Worm (Caenorhabditis elegans): ENCODE results near the gene Y49A3A.4.

The Y49A3A.4 gene

ce11 chrV:14391830-14392229 is 33.1 kb upstream of the Y49A3A.4 start, which contains the start of gene C15H11.10:
TSS of gene C15H11.10 (plus strand) at chrV:14392130.
- no peak for TF ChIP-seq nhr-11 (tag; optimal IDR thresholded peaks at IDR 0.05)
- TF ChIP-seq sea-2 (GFP tag; optimal IDR thresholded peaks at IDR 0.05), result no peak
- no peak for TF ChIP-seq lsy-12 (tag; optimal IDR thresholded peaks at IDR 0.05)
- TF ChIP-seq daf-12 (tag; optimal IDR thresholded peaks at IDR 0.05), result no peak
- no peak for TF ChIP-seq lin-15B (tag; optimal IDR thresholded peaks at IDR 0.05)
- TF ChIP-seq ztf-11 (tag; optimal IDR thresholded peaks at IDR 0.05), result no peak
- no peak for TF ChIP-seq elt-3 (tag; optimal IDR thresholded peaks at IDR 0.05)
- no peak for TF ChIP-seq nhr-12 (tag; optimal IDR thresholded peaks at IDR 0.05)

- no peak for TF ChIP-seq pha-4 (tag; optimal IDR thresholded peaks at IDR 0.05)
- no peak for TF ChIP-seq ceh-82 (tag; optimal IDR thresholded peaks at IDR 0.05)
- no peak for TF ChIP-seq egl-27 (tag; optimal IDR thresholded peaks at IDR 0.05)
- TF ChIP-seq nhr-67 (tag; optimal IDR thresholded peaks at IDR 0.05), result no peak
- TF ChIP-seq zag-1 (tag; optimal IDR thresholded peaks at IDR 0.05), result no peak
- no peak for TF ChIP-seq aly-2 (tag; optimal IDR thresholded peaks at IDR 0.05)
- no peak for TF ChIP-seq ceh-9 (tag; optimal IDR thresholded peaks at IDR 0.05)
- no peak for TF ChIP-seq R02D3.7 (tag; optimal IDR thresholded peaks at IDR 0.05)
- TF ChIP-seq nhr-12 (tag; optimal IDR thresholded peaks at IDR 0.05), result no peak
- no peak for TF ChIP-seq hmg-11 (tag; optimal IDR thresholded peaks at IDR 0.05)
- TF ChIP-seq nhr-28 (tag; optimal IDR thresholded peaks at IDR 0.05), result no peak
These were observed 21.6 kb upstream of the Y49A3A.4 start for ce11 chrV:14380242-14380641.

- TF ChIP-seq unc-62 (GFP tag; optimal IDR thresholded peaks at IDR 0.05) (no peak), elt-2 (tag; optimal IDR thresholded peaks at IDR 0.05) (no peak), fkh-10 (GFP tag; optimal IDR thresholded peaks at IDR 0.05) (no peak), daf-12 (tag; optimal IDR thresholded peaks at IDR 0.05) (no peak), egl-5 (tag; optimal IDR thresholded peaks at IDR 0.05) (no peak), jun-1 (tag; optimal IDR thresholded peaks at IDR 0.05) (no peak), mdl-1 (tag; optimal IDR thresholded peaks at IDR 0.05) (no peak), nhr-67 (tag; optimal IDR thresholded peaks at IDR 0.05) (no peak), mml-1 (tag; optimal IDR thresholded peaks at IDR 0.05) (no peak), nhr-43 (tag; optimal IDR thresholded peaks at IDR 0.05; ENCODE audit: poor library complexity, severe bottlenecking) (no peak), nhr-25 (tag; optimal IDR thresholded peaks at IDR 0.05) (no peak)
These were observed 20.3 kb upstream of the Y49A3A.4 start, which contains the start of gene npr-43 for ce11 chrV:14378986-14379385. TSS of gene npr-43 (minus strand) at chrV:14379086.

ce11 chrV:14378052-14378451 is 19.4 kb upstream of the Y49A3A.4 start:
- TF ChIP-seq unc-62 (GFP tag; optimal IDR thresholded peaks at IDR 0.05), result no peak
- no peak for TF ChIP-seq ceh-9 (tag; optimal IDR thresholded peaks at IDR 0.05)
- no peak for TF ChIP-seq nhr-25 (tag; optimal IDR thresholded peaks at IDR 0.05)
- TF ChIP-seq hmg-11 (tag; optimal IDR thresholded peaks at IDR 0.05), result no peak
- TF ChIP-seq mdl-1 (tag; optimal IDR thresholded peaks at IDR 0.05), result no peak
- TF ChIP-seq ZK546.5 (tag; optimal IDR thresholded peaks at IDR 0.05), result no peak
- TF ChIP-seq daf-12 (tag; optimal IDR thresholded peaks at IDR 0.05), result no peak
- TF ChIP-seq unc-39 (tag; optimal IDR thresholded peaks at IDR 0.05), result no peak

- TF ChIP-seq sea-2 (GFP tag; optimal IDR thresholded peaks at IDR 0.05) (no peak), daf-12 (tag; optimal IDR thresholded peaks at IDR 0.05) (no peak), nhr-28 (tag; optimal IDR thresholded peaks at IDR 0.05) (no peak), fkh-2 (tag; optimal IDR thresholded peaks at IDR 0.05) (no peak), mdl-1 (tag; optimal IDR thresholded peaks at IDR 0.05) (no peak), snpc-4 (tag; optimal IDR thresholded peaks at IDR 0.05) (no peak), eor-1 (tag; optimal IDR thresholded peaks at IDR 0.05) (no peak), ceh-9 (tag; optimal IDR thresholded peaks at IDR 0.05) (no peak), ceh-16 (tag; optimal IDR thresholded peaks at IDR 0.05) (no peak), tbx-2 (tag; optimal IDR thresholded peaks at IDR 0.05) (no peak), fos-1 (tag; optimal IDR thresholded peaks at IDR 0.05) (no peak), nhr-12 (tag; optimal IDR thresholded peaks at IDR 0.05) (no peak), fkh-10 (GFP tag; optimal IDR thresholded peaks at IDR 0.05) (no peak), nhr-23 (tag; optimal IDR thresholded peaks at IDR 0.05) (no peak), egl-27 (tag; optimal IDR thresholded peaks at IDR 0.05) (no peak), ceh-82 (tag; optimal IDR thresholded peaks at IDR 0.05) (no peak), aly-2 (tag; optimal IDR thresholded peaks at IDR 0.05) (no peak)
These were observed 14.1 kb upstream of the Y49A3A.4 start, which contains the start of gene unc-39 for ce11 chrV:14372774-14373173. TSS of gene unc-39 (plus strand) at chrV:14373074.
